Worm (Caenorhabditis elegans) whole organism, L3 larva: ENCODE data around the gene hoe-1.
A peak's percentile ranks its signal among the peaks of the same experiment; 100 is the strongest.
"Not testable (repeated sequence)": the region's sequence is repeated elsewhere in the genome, so short reads cannot be mapped to it uniquely, and the experiment has no call there.

Experiments used
- ZK546.5 ChIP-seq: sonication (generic microtip); optimal IDR thresholded peaks from 2 replicates; lab custom pipeline; 2017; ENCODE audit warnings: missing biosample characterization, missing genetic modification characterization
- aly-2 ChIP-seq: fragments of 150-350 bp; optimal IDR thresholded peaks from 2 replicates; lab custom pipeline; 2014; ENCODE audit warnings: missing biosample characterization, missing genetic modification characterization
- ama-1 ChIP-seq: fragments of 150-350 bp; optimal IDR thresholded peaks from 2 replicates; lab custom pipeline; 2018
- ceh-16 ChIP-seq: sonication (generic microtip); optimal IDR thresholded peaks from 2 replicates; lab custom pipeline; 2017; ENCODE audit warnings: missing biosample characterization, missing genetic modification characterization
- ceh-28 ChIP-seq: fragments of 150-350 bp; optimal IDR thresholded peaks from 2 replicates; lab custom pipeline; 2014; ENCODE audit warnings: missing biosample characterization, missing genetic modification reagents, missing genetic modification characterization
- ceh-82 ChIP-seq: fragments of 150-350 bp; optimal IDR thresholded peaks from 2 replicates; lab custom pipeline; 2014; ENCODE audit warnings: missing biosample characterization, missing genetic modification characterization
- ceh-9 ChIP-seq: sonication (generic microtip); optimal IDR thresholded peaks from 2 replicates; lab custom pipeline; 2018; ENCODE audit warnings: missing biosample characterization, missing genetic modification characterization
- daf-12 ChIP-seq: fragments of 150-350 bp; optimal IDR thresholded peaks from 2 replicates; lab custom pipeline; 2014; ENCODE audit warnings: missing biosample characterization, missing genetic modification reagents, missing genetic modification characterization
- egl-27 ChIP-seq: sonication (generic microtip); optimal IDR thresholded peaks from 4 replicates; lab custom pipeline; 2017; ENCODE audit warnings: missing biosample characterization, missing genetic modification reagents, missing genetic modification characterization
- egl-5 ChIP-seq: fragments of 150-350 bp; optimal IDR thresholded peaks from 2 replicates; lab custom pipeline; 2017; ENCODE audit warnings: missing biosample characterization, missing genetic modification reagents, missing genetic modification characterization, inconsistent platforms
- elt-1 ChIP-seq: fragments of 150-350 bp; optimal IDR thresholded peaks from 2 replicates; lab custom pipeline; 2014; ENCODE audit warnings: missing biosample characterization, missing genetic modification characterization
- elt-2 ChIP-seq: sonication (generic microtip); optimal IDR thresholded peaks from 2 replicates; lab custom pipeline; 2016; ENCODE audit warnings: missing genetic modification reagents, mild to moderate bottlenecking, missing genetic modification characterization, missing compliant biosample characterization
- eor-1 ChIP-seq, 2 experiments: fragments of 150-350 bp; optimal IDR thresholded peaks; 2 replicates each; lab custom pipeline; 2014 to 2018; ENCODE audit warnings: missing biosample characterization in 2 of 2, missing genetic modification characterization in 2 of 2
- fkh-10 ChIP-seq: sonication (generic microtip); optimal IDR thresholded peaks from 2 replicates; lab custom pipeline; 2017; ENCODE audit warnings: missing biosample characterization, missing genetic modification reagents, missing genetic modification characterization
- fos-1 ChIP-seq: fragments of 150-350 bp; optimal IDR thresholded peaks from 2 replicates; lab custom pipeline; 2014; ENCODE audit warnings: missing biosample characterization, missing genetic modification characterization
- hmg-11 ChIP-seq: sonication (generic microtip); optimal IDR thresholded peaks from 2 replicates; lab custom pipeline; 2016; ENCODE audit warnings: missing genetic modification characterization, missing compliant biosample characterization
- jun-1 ChIP-seq: fragments of 150-350 bp; optimal IDR thresholded peaks from 2 replicates; lab custom pipeline; 2014; ENCODE audit warnings: missing biosample characterization, missing genetic modification reagents, missing genetic modification characterization
- lin-15B ChIP-seq: fragments of 150-350 bp; optimal IDR thresholded peaks from 2 replicates; lab custom pipeline; 2014; ENCODE audit warnings: missing biosample characterization, missing genetic modification characterization
- lin-39 ChIP-seq: fragments of 150-350 bp; optimal IDR thresholded peaks from 2 replicates; lab custom pipeline; 2018; ENCODE audit warnings: missing biosample characterization, missing genetic modification reagents, missing genetic modification characterization
- lsy-12 ChIP-seq: sonication (generic microtip); optimal IDR thresholded peaks from 2 replicates; lab custom pipeline; 2016; ENCODE audit warnings: mild to moderate bottlenecking, missing genetic modification characterization, missing compliant biosample characterization
- mdl-1 ChIP-seq: fragments of 150-350 bp; optimal IDR thresholded peaks from 2 replicates; lab custom pipeline; 2014; ENCODE audit warnings: missing biosample characterization, missing genetic modification characterization
- nfya-1 ChIP-seq: sonication (generic microtip); optimal IDR thresholded peaks from 2 replicates; lab custom pipeline; 2017; ENCODE audit warnings: missing genetic modification characterization, mild to moderate bottlenecking, missing compliant biosample characterization, antibody characterized with exemption, moderate library complexity; ENCODE audit not compliant: insufficient read depth
- nhr-11 ChIP-seq: fragments of 150-350 bp; optimal IDR thresholded peaks from 2 replicates; lab custom pipeline; 2014; ENCODE audit warnings: missing biosample characterization, missing genetic modification characterization
- nhr-23 ChIP-seq: fragments of 150-350 bp; optimal IDR thresholded peaks from 2 replicates; lab custom pipeline; 2014; ENCODE audit warnings: missing biosample characterization, missing genetic modification reagents, missing genetic modification characterization
- nhr-237 ChIP-seq: fragments of 150-350 bp; optimal IDR thresholded peaks from 2 replicates; lab custom pipeline; 2014; ENCODE audit warnings: missing biosample characterization, missing genetic modification characterization
- nhr-25 ChIP-seq: sonication (generic microtip); optimal IDR thresholded peaks from 2 replicates; lab custom pipeline; 2017; ENCODE audit warnings: missing biosample characterization, missing genetic modification characterization
- nhr-28 ChIP-seq: fragments of 150-350 bp; optimal IDR thresholded peaks from 2 replicates; lab custom pipeline; 2014; ENCODE audit warnings: missing biosample characterization, missing genetic modification characterization
- nhr-43 ChIP-seq: sonication (generic microtip); optimal IDR thresholded peaks from 2 replicates; lab custom pipeline; 2016; ENCODE audit warnings: mild to moderate bottlenecking, missing genetic modification characterization, missing compliant biosample characterization; ENCODE audit not compliant: poor library complexity, severe bottlenecking
- nhr-67 ChIP-seq: fragments of 150-350 bp; optimal IDR thresholded peaks from 2 replicates; lab custom pipeline; 2014; ENCODE audit warnings: missing biosample characterization, missing genetic modification characterization
- nhr-76 ChIP-seq: fragments of 150-350 bp; sonication (generic microtip); optimal IDR thresholded peaks from 5 replicates; lab custom pipeline; 2014; ENCODE audit warnings: missing biosample characterization, missing genetic modification characterization
- nhr-77 ChIP-seq: fragments of 150-350 bp; optimal IDR thresholded peaks from 2 replicates; lab custom pipeline; 2014; ENCODE audit warnings: missing biosample characterization, missing genetic modification characterization
- pha-4 ChIP-seq: fragments of 150-350 bp; optimal IDR thresholded peaks from 2 replicates; lab custom pipeline; 2014; ENCODE audit warnings: missing biosample characterization, missing genetic modification reagents, missing genetic modification characterization
- pqm-1 ChIP-seq: fragments of 150-350 bp; optimal IDR thresholded peaks from 2 replicates; lab custom pipeline; 2017; ENCODE audit warnings: missing biosample characterization, missing genetic modification characterization, inconsistent platforms
- sea-2 ChIP-seq: fragments of 150-350 bp; sonication (generic microtip); optimal IDR thresholded peaks from 4 replicates; lab custom pipeline; 2014; ENCODE audit warnings: missing biosample characterization, missing genetic modification reagents, missing genetic modification characterization
- skn-1 ChIP-seq: fragments of 150-350 bp; optimal IDR thresholded peaks from 2 replicates; lab custom pipeline; 2014; ENCODE audit warnings: missing biosample characterization, missing genetic modification characterization
- snpc-4 ChIP-seq: fragments of 150-350 bp; optimal IDR thresholded peaks from 2 replicates; lab custom pipeline; 2014; ENCODE audit warnings: missing biosample characterization, missing genetic modification characterization
- tbx-2 ChIP-seq: sonication (generic microtip); optimal IDR thresholded peaks from 2 replicates; lab custom pipeline; 2016; ENCODE audit warnings: mild to moderate bottlenecking, missing genetic modification characterization, missing compliant biosample characterization
- unc-39 ChIP-seq: sonication (generic microtip); optimal IDR thresholded peaks from 4 replicates; lab custom pipeline; 2017; ENCODE audit warnings: missing biosample characterization, missing genetic modification characterization
- zag-1 ChIP-seq: fragments of 150-350 bp; optimal IDR thresholded peaks from 2 replicates; lab custom pipeline; 2014; ENCODE audit warnings: missing biosample characterization, missing genetic modification characterization
- ztf-11 ChIP-seq: fragments of 150-350 bp; optimal IDR thresholded peaks from 2 replicates; lab custom pipeline; 2014; ENCODE audit warnings: missing biosample characterization, missing genetic modification characterization
- ztf-4 ChIP-seq: fragments of 150-350 bp; optimal IDR thresholded peaks from 2 replicates; lab custom pipeline; 2014; ENCODE audit warnings: missing biosample characterization, missing genetic modification characterization

hoe-1 gene

DNA sequence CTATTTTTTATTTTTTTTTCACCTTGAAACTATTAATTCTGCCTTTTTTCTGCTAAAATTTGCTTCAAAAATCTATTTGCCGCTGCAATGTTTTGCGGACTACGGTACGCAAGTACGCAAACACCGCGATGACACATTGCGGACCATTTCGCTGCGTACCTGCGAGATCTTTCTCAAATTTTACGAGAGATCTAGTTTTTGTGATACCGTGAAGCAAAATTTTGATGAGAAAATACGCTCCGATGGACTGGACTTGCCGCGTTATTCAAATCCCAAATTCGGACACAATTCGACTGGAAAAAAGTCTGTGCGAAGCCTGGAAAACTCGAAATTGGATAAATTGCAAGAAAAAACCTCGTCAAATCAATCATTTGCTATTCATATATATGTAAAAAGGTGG lies 23.5 kb downstream of the hoe-1 start:
- TF ChIP-seq tbx-2 (peak; percentile 27), nfya-1 (peak; percentile 22), elt-2 (peak; percentile 1), lin-15B (tag; lab: Kevin White, UChicago) (peak; percentile 19)

DNA sequence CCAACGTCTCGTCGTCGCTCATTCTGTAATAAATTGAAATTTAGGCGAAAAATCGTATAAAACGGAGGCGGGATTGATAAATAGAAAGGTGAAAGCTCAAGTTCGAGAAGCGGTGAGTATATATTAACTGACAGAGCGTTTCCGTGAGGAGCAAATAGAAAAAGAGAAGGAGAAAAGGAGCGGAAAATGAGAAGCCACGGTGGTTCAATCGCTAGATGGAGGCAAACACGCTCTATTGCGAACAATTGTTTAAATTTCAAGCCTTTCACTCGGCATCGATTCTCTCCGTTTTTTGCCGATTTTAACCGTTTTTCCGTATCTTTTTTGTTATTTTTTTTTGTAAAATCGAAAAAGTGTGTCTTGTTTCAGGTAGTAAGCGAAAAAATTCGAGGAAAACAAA lies 28.3 kb downstream of the hoe-1 start, which contains the start of gene miro-1:
TSS of gene miro-1 (minus strand) at position 23 of the 400 bp plus-strand sequence.
- not testable (repeated sequence) for TF ChIP-seq egl-5, pha-4, nhr-25 (tag; lab: Kevin White, UChicago)

DNA sequence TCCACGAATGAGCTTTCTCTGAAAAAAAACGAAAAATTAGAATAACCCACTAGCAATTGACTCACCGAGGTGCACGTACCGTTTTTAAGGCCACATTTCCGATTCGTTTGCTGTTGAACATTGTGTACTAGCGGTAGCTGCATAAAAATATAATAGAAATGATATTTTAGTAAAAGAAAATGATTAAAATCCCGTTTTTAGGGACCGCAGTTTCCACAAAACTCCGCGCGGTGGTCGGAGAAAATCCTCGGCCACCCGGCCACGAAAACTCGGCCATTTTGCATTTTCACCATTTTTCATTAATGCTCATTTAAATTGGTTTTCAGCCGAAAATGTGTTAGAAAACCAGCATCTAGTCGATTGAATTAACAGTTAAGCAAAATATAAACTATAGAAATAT lies 31.7 kb downstream of the hoe-1 start, which contains the start of gene yars-2:
TSS of gene yars-2 (minus strand) at position 249 of the 400 bp plus-strand sequence.
- TF ChIP-seq ZK546.5 (tag; lab: Kevin White, UChicago) (no peak), sea-2 (GFP tag; lab: Kevin White, UChicago) (no peak), nhr-28 (no peak), ceh-28 (tag; lab: Kevin White, UChicago) (no peak), unc-39 (tag; lab: Kevin White, UChicago) (no peak), lin-39 (tag; lab: Kevin White, UChicago) (no peak), hmg-11 (no peak), tbx-2 (no peak), egl-27 (tag; lab: Kevin White, UChicago) (no peak), pha-4 (tag; lab: Kevin White, UChicago) (peak; percentile 26), lin-15B (tag; lab: Kevin White, UChicago) (peak; percentile 27), ceh-9 (no peak), ztf-4 (tag; lab: Kevin White, UChicago) (no peak), nhr-76 (tag; lab: Kevin White, UChicago) (no peak), nhr-237 (tag; lab: Kevin White, UChicago) (no peak), nfya-1 (peak; percentile 10), ama-1 (lab: Kevin White, UChicago) (no peak), elt-1 (tag; lab: Kevin White, UChicago) (no peak)

DNA sequence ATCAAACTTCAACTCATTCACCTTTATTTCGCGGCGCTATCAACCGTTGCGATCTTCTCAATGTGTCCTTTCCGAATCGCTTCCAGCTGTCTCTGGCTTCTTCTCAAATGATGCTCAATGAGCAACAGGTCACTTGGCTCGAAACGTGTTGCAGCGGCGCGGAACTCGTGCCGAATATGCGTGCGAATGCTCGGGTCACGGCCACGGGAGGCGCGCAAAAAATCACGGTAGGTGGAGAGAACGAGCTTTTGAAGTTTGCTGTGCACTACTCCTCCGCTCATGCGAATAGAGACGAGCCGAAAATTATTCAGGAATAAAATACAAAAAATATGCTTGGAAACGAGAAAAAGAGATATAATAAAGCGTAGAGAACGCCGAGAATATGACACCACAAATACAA lies 33.6 kb downstream of the hoe-1 start, which contains the start of gene cif-1:
TSS of gene cif-1 (minus strand) at position 297 of the 400 bp plus-strand sequence.
- TF ChIP-seq nhr-77 (tag; lab: Kevin White, UChicago), result no peak
- no peak for TF ChIP-seq elt-1 (tag; lab: Kevin White, UChicago)
- TF ChIP-seq nhr-23 (tag; lab: Kevin White, UChicago), result no peak
- TF ChIP-seq ztf-11, result no peak
- no peak for TF ChIP-seq ceh-16 (tag; lab: Kevin White, UChicago)
- no peak for TF ChIP-seq pha-4 (tag; lab: Kevin White, UChicago)
- no peak for TF ChIP-seq ZK546.5 (tag; lab: Kevin White, UChicago)
- TF ChIP-seq fos-1 (tag; lab: Kevin White, UChicago), result no peak
- TF ChIP-seq nhr-43, result no peak

DNA sequence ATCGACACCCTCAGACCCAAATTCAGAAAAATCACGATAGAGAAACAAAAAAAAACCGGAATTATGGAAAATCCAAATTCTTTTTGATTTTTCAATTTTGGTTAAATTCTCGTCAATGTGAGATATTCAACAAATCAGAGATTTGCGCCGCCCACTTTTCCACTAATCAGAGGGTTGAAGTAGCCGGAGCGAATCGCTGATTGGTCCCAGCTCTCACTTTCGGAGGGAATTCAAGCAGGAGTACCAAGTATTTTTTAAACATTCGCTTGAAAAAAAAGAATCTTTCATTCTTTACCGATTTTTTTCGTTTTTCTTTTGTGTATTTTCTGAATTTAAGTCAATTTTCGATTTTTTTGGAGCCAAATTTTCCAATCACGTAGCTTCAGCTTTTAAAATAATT lies 38.1 kb downstream of the hoe-1 start:
- TF ChIP-seq ztf-4 (tag; lab: Kevin White, UChicago) (no peak), aly-2 (no peak), nfya-1 (peak; percentile 73)

DNA sequence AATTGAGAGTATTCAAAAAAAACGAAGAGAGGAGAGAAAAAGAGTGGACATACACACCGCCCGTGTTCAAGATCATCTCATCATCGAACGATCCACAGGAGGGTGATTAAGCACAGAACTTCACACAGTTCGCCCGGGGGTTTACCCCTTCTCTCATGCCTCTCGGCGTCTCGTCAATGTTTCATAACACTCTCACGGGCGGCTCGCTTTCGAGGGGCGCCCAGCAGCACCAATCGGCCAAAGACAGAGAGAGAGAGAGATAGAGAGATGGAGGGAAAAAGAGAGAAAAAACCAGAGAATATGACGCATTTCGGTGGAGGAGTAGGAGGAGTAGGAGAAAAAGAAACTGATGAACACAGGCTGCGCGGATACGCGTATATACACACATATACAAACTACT lies 38.9 kb downstream of the hoe-1 start:
- no peak for TF ChIP-seq nhr-11 (tag; lab: Kevin White, UChicago)
- TF ChIP-seq mdl-1 (tag; lab: Kevin White, UChicago), result no peak
- peak; percentile 7 for TF ChIP-seq hmg-11
- TF ChIP-seq nhr-76 (tag; lab: Kevin White, UChicago), result no peak
- TF ChIP-seq pha-4 (tag; lab: Kevin White, UChicago), result peak; percentile 67
- no peak for TF ChIP-seq nhr-237 (tag; lab: Kevin White, UChicago)
- TF ChIP-seq daf-12 (tag; lab: Kevin White, UChicago), result no peak
- peak; percentile 58 for TF ChIP-seq jun-1
- no peak for TF ChIP-seq nhr-43
- TF ChIP-seq ceh-82 (tag; lab: Kevin White, UChicago), result no peak
- no peak for TF ChIP-seq fos-1 (tag; lab: Kevin White, UChicago)
- TF ChIP-seq egl-5 (tag; lab: Kevin White, UChicago), result peak; percentile 7
- TF ChIP-seq lin-39 (tag; lab: Kevin White, UChicago), result peak; percentile 60
- TF ChIP-seq sea-2 (GFP tag; lab: Kevin White, UChicago), result no peak
- peak; percentile 47 for TF ChIP-seq pqm-1 (tag; lab: Kevin White, UChicago)
- no peak for TF ChIP-seq eor-1 (tag; optimal IDR thresholded peaks at IDR 0.05; lab: Kevin White, UChicago)
- no peak for TF ChIP-seq elt-1 (tag; lab: Kevin White, UChicago)
- no peak for TF ChIP-seq nhr-28
- TF ChIP-seq lin-15B (tag; lab: Kevin White, UChicago), result peak; percentile 68
- no peak for TF ChIP-seq ceh-16 (tag; lab: Kevin White, UChicago)
- TF ChIP-seq skn-1, result no peak
- peak; percentile 92 for TF ChIP-seq nfya-1
- TF ChIP-seq nhr-23 (tag; lab: Kevin White, UChicago), result peak; percentile 72
- peak; percentile 46 for TF ChIP-seq snpc-4 (tag; lab: Kevin White, UChicago)
- TF ChIP-seq fkh-10 (GFP tag; lab: Kevin White, UChicago), result no peak
- TF ChIP-seq ceh-28 (tag; lab: Kevin White, UChicago), result no peak
- TF ChIP-seq zag-1 (tag; lab: Kevin White, UChicago), result no peak
- TF ChIP-seq aly-2, result no peak
- TF ChIP-seq nhr-67 (tag; lab: Kevin White, UChicago), result no peak
- peak; percentile 45 for TF ChIP-seq lsy-12 (tag; lab: Kevin White, UChicago)
